Worm (Caenorhabditis elegans): ENCODE measurements around the gene srw-84.

Gene srw-84

ce11 chrV:19394750-19395149, 13.7 kb downstream of the srw-84 start, which contains the start of gene C25F9.8:
C25F9.8 (plus strand) TSS chrV:19395050.
- TF ChIP-seq ceh-9 (tag; optimal IDR thresholded peaks at IDR 0.05) (no peak), hmg-11 (tag; optimal IDR thresholded peaks at IDR 0.05) (no peak), nhr-28 (tag; optimal IDR thresholded peaks at IDR 0.05) (no peak), egl-5 (tag; optimal IDR thresholded peaks at IDR 0.05) (no peak), ztf-11 (tag; optimal IDR thresholded peaks at IDR 0.05) (no peak), ZK546.5 (tag; optimal IDR thresholded peaks at IDR 0.05) (no peak), jun-1 (tag; optimal IDR thresholded peaks at IDR 0.05) (no peak), unc-62 (GFP tag; optimal IDR thresholded peaks at IDR 0.05) (no peak), fkh-2 (tag; optimal IDR thresholded peaks at IDR 0.05) (no peak), pha-4 (tag; optimal IDR thresholded peaks at IDR 0.05) (no peak)

ce11 chrV:19396576-19397313, 15.7 kb downstream of the srw-84 start:
- TF ChIP-seq zag-1 (tag; optimal IDR thresholded peaks at IDR 0.05) (no peak), fos-1 (tag; optimal IDR thresholded peaks at IDR 0.05) (no peak), aly-2 (tag; optimal IDR thresholded peaks at IDR 0.05) (no peak), skn-1 (tag; optimal IDR thresholded peaks at IDR 0.05) (no peak), lin-15B (tag; optimal IDR thresholded peaks at IDR 0.05) (no peak), fkh-2 (tag; optimal IDR thresholded peaks at IDR 0.05) (no peak), lin-39 (tag; optimal IDR thresholded peaks at IDR 0.05) (no peak), nhr-67 (tag; optimal IDR thresholded peaks at IDR 0.05) (no peak), sea-2 (GFP tag; optimal IDR thresholded peaks at IDR 0.05) (no peak), ceh-28 (tag; optimal IDR thresholded peaks at IDR 0.05) (no peak), elt-2 (tag; optimal IDR thresholded peaks at IDR 0.05) (no peak), elt-3 (tag; optimal IDR thresholded peaks at IDR 0.05) (no peak), R02D3.7 (tag; optimal IDR thresholded peaks at IDR 0.05) (no peak)

ce11 chrV:19398396-19398795, 17.3 kb downstream of the srw-84 start:
- TF ChIP-seq lin-15B (tag; optimal IDR thresholded peaks at IDR 0.05) (no peak), skn-1 (tag; optimal IDR thresholded peaks at IDR 0.05) (no peak), unc-62 (GFP tag; optimal IDR thresholded peaks at IDR 0.05) (no peak), elt-3 (tag; optimal IDR thresholded peaks at IDR 0.05) (no peak), ama-1 (optimal IDR thresholded peaks at IDR 0.05) (no peak), egl-27 (tag; optimal IDR thresholded peaks at IDR 0.05) (no peak), fos-1 (tag; optimal IDR thresholded peaks at IDR 0.05) (no peak), ceh-9 (tag; optimal IDR thresholded peaks at IDR 0.05) (no peak), nhr-25 (tag; optimal IDR thresholded peaks at IDR 0.05) (no peak), ZK546.5 (tag; optimal IDR thresholded peaks at IDR 0.05) (no peak), ztf-4 (tag; optimal IDR thresholded peaks at IDR 0.05) (no peak)

- TF ChIP-seq aly-2 (tag; optimal IDR thresholded peaks at IDR 0.05), result no peak
- no peak for TF ChIP-seq pha-4 (tag; optimal IDR thresholded peaks at IDR 0.05)
- no peak for TF ChIP-seq elt-1 (tag; optimal IDR thresholded peaks at IDR 0.05)
- no peak for TF ChIP-seq fkh-2 (tag; optimal IDR thresholded peaks at IDR 0.05)
- no peak for TF ChIP-seq nhr-11 (tag; optimal IDR thresholded peaks at IDR 0.05)
- no peak for TF ChIP-seq ceh-16 (tag; optimal IDR thresholded peaks at IDR 0.05)
- TF ChIP-seq ztf-4 (tag; optimal IDR thresholded peaks at IDR 0.05), result no peak
Measured at ce11 chrV:19398882-19399281, 17.8 kb downstream of the srw-84 start, which contains the start of gene C25F9.13. C25F9.13 (minus strand) TSS chrV:19398982.

- peak; percentile 4 for TF ChIP-seq elt-2 (tag; optimal IDR thresholded peaks at IDR 0.05)
Measured at ce11 chrV:19399282-19399681, 18.2 kb downstream of the srw-84 start.

- TF ChIP-seq hmg-11 (tag; optimal IDR thresholded peaks at IDR 0.05) (no peak), ama-1 (optimal IDR thresholded peaks at IDR 0.05) (no peak), nhr-43 (tag; optimal IDR thresholded peaks at IDR 0.05; ENCODE audit: poor library complexity, severe bottlenecking) (no peak), lin-39 (tag; optimal IDR thresholded peaks at IDR 0.05) (no peak)
Measured at ce11 chrV:19400619-19401018, 19.6 kb downstream of the srw-84 start, which contains the start of gene srw-86. srw-86 (minus strand) TSS chrV:19400719.
